Worm (Caenorhabditis elegans) whole organism, late embryonic: ENCODE results near the gene nas-23.

Experiments used
- C38D4.7 ChIP-seq: fragments of 200-800 bp; sonication (Bioruptor generic); optimal IDR thresholded peaks from 2 replicates; lab custom pipeline; 2018; ENCODE audit warnings: mild to moderate bottlenecking, missing genetic modification characterization, moderate library complexity, missing compliant biosample characterization
- K02D7.2 ChIP-seq: sonication (generic microtip); optimal IDR thresholded peaks from 2 replicates; lab custom pipeline; 2017; ENCODE audit warnings: mild to moderate bottlenecking, missing genetic modification characterization, missing compliant biosample characterization
- ahr-1 ChIP-seq: sonication (generic microtip); optimal IDR thresholded peaks from 2 replicates; lab custom pipeline; 2016; ENCODE audit warnings: missing genetic modification characterization, missing compliant biosample characterization
- ama-1 ChIP-seq: fragments of 150-350 bp; optimal IDR thresholded peaks from 2 replicates; lab custom pipeline; 2014
- ceh-2 ChIP-seq: sonication (generic microtip); optimal IDR thresholded peaks from 2 replicates; lab custom pipeline; 2016; ENCODE audit warnings: missing genotype, missing genetic modification characterization, missing compliant biosample characterization
- ceh-31 ChIP-seq: sonication (generic microtip); optimal IDR thresholded peaks from 2 replicates; lab custom pipeline; 2016; ENCODE audit warnings: missing genetic modification characterization, missing compliant biosample characterization
- dve-1 ChIP-seq: sonication (generic microtip); optimal IDR thresholded peaks from 2 replicates; lab custom pipeline; 2017; ENCODE audit warnings: antibody characterized with exemption, mild to moderate bottlenecking, missing genetic modification characterization, missing compliant biosample characterization
- hlh-6 ChIP-seq: sonication (generic microtip); optimal IDR thresholded peaks from 2 replicates; lab custom pipeline; 2016; ENCODE audit warnings: missing genotype, missing genetic modification characterization, missing compliant biosample characterization
- lin-11 ChIP-seq: fragments of 200-800 bp; sonication (Bioruptor generic); optimal IDR thresholded peaks from 2 replicates; lab custom pipeline; 2018; ENCODE audit warnings: mild to moderate bottlenecking, missing genetic modification characterization, missing compliant biosample characterization
- nhr-11 ChIP-seq: fragments of 150-350 bp; optimal IDR thresholded peaks from 2 replicates; lab custom pipeline; 2014; ENCODE audit warnings: missing biosample characterization, missing genetic modification characterization
- pqm-1 ChIP-seq: sonication (generic microtip); optimal IDR thresholded peaks from 2 replicates; lab custom pipeline; 2016; ENCODE audit warnings: missing genetic modification characterization, missing compliant biosample characterization
- tbx-7 ChIP-seq: sonication (generic microtip); optimal IDR thresholded peaks from 2 replicates; lab custom pipeline; 2016; ENCODE audit warnings: missing genotype, missing genetic modification characterization, missing compliant biosample characterization

ce11 chrII:7519221-7519620 is 25.7 kb upstream of the nas-23 start, which contains the start of gene glb-9:
- TF ChIP-seq nhr-11 (tag; lab: Kevin White, UChicago) (no peak), pqm-1 (tag; lab: Kevin White, UChicago) (no peak), ama-1 (no peak), lin-11 (tag; lab: Kevin White, UChicago) (no peak), dve-1 (tag; lab: Kevin White, UChicago) (no peak), ceh-31 (no peak), hlh-6 (tag; lab: Kevin White, UChicago) (no peak), ceh-2 (tag; lab: Kevin White, UChicago) (no peak), tbx-7 (tag; lab: Kevin White, UChicago) (no peak), K02D7.2 (tag; lab: Kevin White, UChicago) (no peak), ahr-1 (tag; lab: Kevin White, UChicago) (no peak), C38D4.7 (GFP tag; lab: Kevin White, UChicago) (no peak)
